Worm (Caenorhabditis elegans): ENCODE results near the gene egl-1.

egl-1 gene

DNA sequence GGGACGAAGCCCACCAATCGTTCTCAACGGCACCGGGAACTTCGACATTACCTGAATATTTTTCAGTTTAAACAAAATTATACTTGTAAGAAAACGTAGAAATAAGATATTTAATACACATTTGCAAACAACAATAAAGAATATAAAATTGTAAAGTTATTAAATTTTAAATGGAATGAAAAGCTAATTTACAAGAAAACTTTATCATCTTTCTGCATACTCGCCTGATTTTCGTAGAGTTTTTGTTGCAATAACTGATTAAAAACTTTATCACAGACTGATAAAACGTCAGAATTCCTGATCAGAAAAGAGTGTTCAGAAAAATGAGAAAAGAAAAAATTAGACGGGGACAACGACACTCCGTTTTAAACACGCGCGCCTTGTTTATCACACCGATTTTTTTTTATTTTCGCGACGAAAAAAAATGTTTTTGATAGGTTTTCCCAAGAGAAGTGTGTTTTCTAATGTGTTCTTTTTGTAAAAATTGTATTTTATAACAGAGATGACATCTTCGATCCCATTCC, 15.1 kb upstream of the egl-1 start, which contains the start of the genes dlat-1 and fntb-1:
TSS of gene dlat-1 (minus strand) at position 51 of the 524 bp plus-strand sequence.
TSS of gene fntb-1 (plus strand) at position 412 of the 524 bp plus-strand sequence.
- TF ChIP-seq lsy-12 (tag; optimal IDR thresholded peaks at IDR 0.05): no peak
- TF ChIP-seq pqm-1 (tag; optimal IDR thresholded peaks at IDR 0.05): peak; percentile 78
- peak; percentile 86 for TF ChIP-seq elt-2 (tag; optimal IDR thresholded peaks at IDR 0.05)
- TF ChIP-seq skn-1 (tag; optimal IDR thresholded peaks at IDR 0.05): no peak
- TF ChIP-seq lin-15B (tag; optimal IDR thresholded peaks at IDR 0.05): peak; percentile 36
- TF ChIP-seq hmg-11 (tag; optimal IDR thresholded peaks at IDR 0.05): peak; percentile 59
- no peak for TF ChIP-seq eor-1 (tag; optimal IDR thresholded peaks at IDR 0.05)

DNA sequence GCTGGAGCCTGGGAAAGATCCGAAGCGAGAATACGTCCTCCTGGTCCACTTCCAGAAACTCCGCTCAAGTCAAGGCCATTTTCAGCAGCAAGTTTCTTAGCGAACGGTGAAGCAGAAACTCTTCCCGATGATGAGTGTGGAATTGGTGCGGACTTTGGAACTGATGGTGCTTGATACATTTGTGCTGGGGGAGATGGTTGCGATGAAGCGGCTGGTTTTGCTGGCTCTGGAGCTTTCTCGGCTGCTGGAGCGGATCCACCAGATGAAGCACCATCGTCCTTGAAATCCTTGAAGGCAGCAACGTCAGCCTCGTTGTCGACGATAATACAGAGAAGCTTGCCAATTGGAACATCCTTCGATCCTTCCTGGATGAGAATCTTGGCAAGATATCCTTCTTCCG, 14.3 kb upstream of the egl-1 start:
- TF ChIP-seq ztf-4 (tag; optimal IDR thresholded peaks at IDR 0.05) (no peak), jun-1 (tag; optimal IDR thresholded peaks at IDR 0.05) (no peak), ztf-11 (tag; optimal IDR thresholded peaks at IDR 0.05) (no peak)

DNA sequence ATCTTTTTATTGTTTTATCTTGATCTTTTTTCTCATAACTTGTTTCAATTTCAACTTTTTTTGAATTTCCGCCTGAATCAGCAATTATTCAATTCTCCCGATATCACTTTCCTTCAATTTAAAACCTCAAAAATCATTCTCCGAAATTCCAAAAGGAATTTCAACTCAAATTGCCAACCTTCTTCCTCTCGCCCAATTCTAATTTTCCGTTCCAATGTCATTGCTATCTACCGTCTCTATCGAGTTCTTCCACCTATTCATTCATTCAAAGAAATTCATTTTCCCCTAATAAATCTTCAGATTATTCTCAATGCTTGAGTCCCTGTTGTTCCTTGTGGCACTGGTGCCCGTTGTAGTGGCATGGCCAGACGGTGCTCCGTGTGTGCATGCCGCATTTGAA, 8.7 kb upstream of the egl-1 start, which contains the start of gene F23B12.4:
TSS of gene F23B12.4 (plus strand) at position 301 of the 400 bp plus-strand sequence.
- TF ChIP-seq nhr-25 (tag; optimal IDR thresholded peaks at IDR 0.05) (no peak), nhr-23 (tag; optimal IDR thresholded peaks at IDR 0.05) (no peak), egl-27 (tag; optimal IDR thresholded peaks at IDR 0.05) (no peak), ceh-82 (tag; optimal IDR thresholded peaks at IDR 0.05) (no peak), sea-2 (GFP tag; optimal IDR thresholded peaks at IDR 0.05) (no peak)

DNA sequence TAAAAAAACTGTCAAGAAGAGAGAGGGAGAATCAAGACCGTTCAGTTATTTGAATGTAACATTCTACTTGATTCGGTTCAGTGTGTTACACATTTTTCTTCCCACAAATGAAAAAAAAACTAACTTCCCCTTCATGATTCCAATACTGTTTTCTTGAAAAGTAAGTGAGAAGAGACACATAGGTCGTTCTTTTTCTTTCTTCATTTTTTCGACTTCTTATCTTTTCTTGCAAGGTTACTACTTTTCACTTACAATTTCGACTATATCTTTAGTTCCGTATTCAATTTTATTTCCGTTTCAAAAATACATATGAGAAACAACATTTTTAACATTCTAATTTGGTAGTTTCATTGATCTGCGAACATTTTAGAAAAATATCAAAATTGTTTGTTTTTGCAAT, 7.1 kb upstream of the egl-1 start:
- TF ChIP-seq skn-1 (tag; optimal IDR thresholded peaks at IDR 0.05): no peak
- peak; percentile 31 for TF ChIP-seq nhr-25 (tag; optimal IDR thresholded peaks at IDR 0.05)

DNA sequence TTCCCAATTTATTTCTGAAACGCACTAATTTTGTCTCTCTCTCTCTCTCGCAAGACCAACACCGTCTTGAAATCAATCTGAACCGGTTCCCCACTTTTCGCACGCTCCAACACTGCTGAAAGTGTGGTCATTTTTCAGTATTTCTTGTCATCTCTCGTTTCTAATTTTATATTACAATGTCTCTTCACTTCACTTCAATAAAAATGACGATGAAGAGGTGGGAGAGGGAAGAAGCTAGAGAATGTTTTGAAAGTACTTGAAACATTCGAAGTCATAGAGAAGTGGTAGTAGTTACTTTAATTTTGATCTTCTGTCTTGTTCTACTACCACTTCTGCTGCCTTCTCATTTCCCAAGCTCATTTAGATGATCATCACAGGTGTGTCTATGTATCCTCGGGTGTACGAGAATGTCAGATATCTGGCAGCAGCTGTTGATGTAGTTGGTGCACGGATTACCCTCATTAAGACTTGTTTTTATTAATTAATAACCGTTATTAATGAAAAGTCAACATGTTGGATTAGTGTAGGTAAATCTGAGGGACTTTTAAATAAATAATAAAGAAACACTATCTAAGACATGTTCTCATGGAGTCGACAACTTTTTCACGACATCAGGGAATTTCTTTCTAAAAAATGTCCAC, 6.1 kb upstream of the egl-1 start:
- no peak for TF ChIP-seq nhr-12 (tag; optimal IDR thresholded peaks at IDR 0.05)
- peak; percentile 31 for TF ChIP-seq nhr-25 (tag; optimal IDR thresholded peaks at IDR 0.05)

DNA sequence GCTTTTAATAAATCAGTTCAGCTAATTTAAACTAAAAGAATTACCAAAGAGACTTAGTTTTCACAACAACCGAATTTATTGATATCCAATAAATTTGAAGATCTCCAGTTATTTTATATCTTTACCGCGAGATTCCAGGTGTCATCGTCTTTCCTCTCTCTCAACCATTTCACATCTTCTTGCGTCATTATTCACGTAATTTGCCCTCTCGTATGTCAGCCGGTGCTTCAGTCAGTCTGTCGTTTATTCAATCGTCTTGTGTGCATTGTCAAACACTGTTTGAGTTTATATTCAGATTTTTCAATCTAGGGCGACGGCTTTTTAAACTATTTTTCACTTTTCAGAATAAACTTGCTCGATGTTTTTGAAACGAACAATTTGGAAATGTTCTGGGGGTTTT, 5.2 kb upstream of the egl-1 start:
- TF ChIP-seq nhr-237 (tag; optimal IDR thresholded peaks at IDR 0.05): no peak
- TF ChIP-seq nhr-76 (tag; optimal IDR thresholded peaks at IDR 0.05): no peak
- TF ChIP-seq pha-4 (tag; optimal IDR thresholded peaks at IDR 0.05): no peak
- no peak for TF ChIP-seq nhr-23 (tag; optimal IDR thresholded peaks at IDR 0.05)
- no peak for TF ChIP-seq tbx-2 (tag; optimal IDR thresholded peaks at IDR 0.05)
- TF ChIP-seq fos-1 (tag; optimal IDR thresholded peaks at IDR 0.05): no peak
- TF ChIP-seq ceh-82 (tag; optimal IDR thresholded peaks at IDR 0.05): no peak

DNA sequence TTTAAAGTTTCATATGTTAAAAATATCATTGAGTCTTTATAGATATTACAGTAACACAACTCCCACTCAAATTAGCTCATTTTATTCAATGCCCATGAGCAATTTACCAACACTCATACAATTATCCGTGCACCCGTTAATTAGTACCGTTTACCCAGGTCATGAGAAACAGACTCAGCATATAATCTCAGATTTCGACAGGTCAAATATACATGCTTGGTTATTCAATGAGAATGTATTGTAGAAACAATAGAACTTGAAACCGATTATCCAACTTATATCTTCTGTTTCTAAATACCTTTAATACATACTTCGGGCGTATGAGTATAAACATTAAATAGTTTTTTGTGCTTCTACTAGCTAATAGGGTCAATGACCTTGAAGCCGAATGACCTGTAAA, 4.0 kb upstream of the egl-1 start:
- TF ChIP-seq snpc-4 (tag; optimal IDR thresholded peaks at IDR 0.05) (no peak), zag-1 (tag; optimal IDR thresholded peaks at IDR 0.05) (no peak), fkh-2 (tag; optimal IDR thresholded peaks at IDR 0.05) (no peak), ztf-11 (tag; optimal IDR thresholded peaks at IDR 0.05) (no peak), fos-1 (tag; optimal IDR thresholded peaks at IDR 0.05) (no peak), lsy-12 (tag; optimal IDR thresholded peaks at IDR 0.05) (no peak), nhr-237 (tag; optimal IDR thresholded peaks at IDR 0.05) (no peak), nhr-12 (tag; optimal IDR thresholded peaks at IDR 0.05) (no peak), egl-5 (tag; optimal IDR thresholded peaks at IDR 0.05) (no peak), elt-2 (tag; optimal IDR thresholded peaks at IDR 0.05) (no peak), nhr-77 (tag; optimal IDR thresholded peaks at IDR 0.05) (no peak), ztf-4 (tag; optimal IDR thresholded peaks at IDR 0.05) (no peak), skn-1 (tag; optimal IDR thresholded peaks at IDR 0.05) (no peak), ceh-82 (tag; optimal IDR thresholded peaks at IDR 0.05) (no peak), pqm-1 (tag; optimal IDR thresholded peaks at IDR 0.05) (no peak), ceh-28 (tag; optimal IDR thresholded peaks at IDR 0.05) (no peak)

DNA sequence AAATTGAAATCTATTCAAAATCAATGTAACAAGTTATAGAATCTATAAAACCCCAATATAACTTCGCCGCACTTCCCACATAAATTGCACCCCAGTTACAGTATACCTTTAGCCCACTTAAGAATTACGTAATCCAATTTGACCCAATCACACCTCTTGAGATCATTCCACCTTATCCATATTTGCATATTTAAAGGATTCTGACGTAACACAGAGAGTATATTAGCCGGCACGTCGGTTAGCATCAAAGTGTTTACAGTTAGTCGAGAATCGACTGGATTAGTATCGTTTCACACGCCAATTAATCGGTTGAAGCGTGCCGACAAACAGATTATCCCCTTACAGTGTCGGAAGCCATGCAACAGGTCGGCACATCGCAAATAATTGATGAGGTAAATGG, 1.4 kb upstream of the egl-1 start:
- TF ChIP-seq ceh-82 (tag; optimal IDR thresholded peaks at IDR 0.05) (no peak), nhr-237 (tag; optimal IDR thresholded peaks at IDR 0.05) (no peak), nhr-77 (tag; optimal IDR thresholded peaks at IDR 0.05) (no peak), nhr-43 (tag; optimal IDR thresholded peaks at IDR 0.05; ENCODE audit: poor library complexity, severe bottlenecking) (no peak), elt-1 (tag; optimal IDR thresholded peaks at IDR 0.05) (no peak), snpc-4 (tag; optimal IDR thresholded peaks at IDR 0.05) (no peak), sea-2 (GFP tag; optimal IDR thresholded peaks at IDR 0.05) (no peak)
